Worm (Caenorhabditis elegans): Measurements from ENCODE around the gene C06C6.9.

ce11 chrV:16020042-16020441 lies 23.5 kb upstream of the C06C6.9 start, which contains the start of gene srx-44:
- TF ChIP-seq mxl-1 (tag; optimal IDR thresholded peaks at IDR 0.05) (no peak), somi-1 (GFP tag; optimal IDR thresholded peaks at IDR 0.05) (no peak), snpc-1.1 (tag; optimal IDR thresholded peaks at IDR 0.05; ENCODE audit: insufficient read depth) (no peak), hmg-1.2 (GFP tag; IDR thresholded peaks at IDR 0.05) (no peak), zim-3 (tag; optimal IDR thresholded peaks at IDR 0.05) (no peak), B0019.2 (GFP tag; conservative IDR thresholded peaks at IDR 0.05) (no peak), nhr-90 (tag; optimal IDR thresholded peaks at IDR 0.05) (no peak), athp-1 (tag; optimal IDR thresholded peaks at IDR 0.05) (no peak), fkh-3 (tag; optimal IDR thresholded peaks at IDR 0.05) (no peak), nhr-80 (tag; optimal IDR thresholded peaks at IDR 0.05) (no peak), cebp-1 (GFP tag; IDR thresholded peaks at IDR 0.05) (no peak), cebp-1 (tag; optimal IDR thresholded peaks at IDR 0.05) (no peak), F39B2.1 (GFP tag; IDR thresholded peaks at IDR 0.05) (no peak), madf-6 (GFP tag; IDR thresholded peaks at IDR 0.05) (no peak), rcor-1 (GFP tag; IDR thresholded peaks at IDR 0.05) (no peak)
